Worm (Caenorhabditis elegans) whole organism, L4 larva: ENCODE results near the gene dcn-1.

ENCODE experiments used
- F49E8.2 ChIP-seq: sonication (generic microtip); optimal IDR thresholded peaks from 2 replicates; lab custom pipeline; 2016; ENCODE audit warnings: missing compliant biosample characterization, mild to moderate bottlenecking, missing genetic modification characterization, borderline replicate concordance
- Y48G9A.11 ChIP-seq: fragments of 200-800 bp; sonication (Bioruptor generic); IDR thresholded peaks from 2 replicates; pipeline ENCODE4 v1.3.6; 2022; ENCODE audit warnings: missing genetic modification reagents, missing genetic modification characterization, missing compliant biosample characterization
- aha-1 ChIP-seq: fragments of 150-350 bp; peaks from one replicate; lab custom pipeline; 2014; ENCODE audit warnings: missing biosample characterization, missing genetic modification characterization
- ama-1 ChIP-seq: fragments of 150-350 bp; optimal IDR thresholded peaks from 2 replicates; lab custom pipeline; 2014; ENCODE audit warnings: inconsistent platforms, mixed read lengths
- arid-1 ChIP-seq: fragments of 200-800 bp; sonication (Bioruptor generic); conservative IDR thresholded peaks from 2 replicates; pipeline ENCODE4 v1.3.6; 2022; ENCODE audit warnings: missing genetic modification reagents, missing genetic modification characterization, missing compliant biosample characterization
- attf-4 ChIP-seq: sonication (generic microtip); optimal IDR thresholded peaks from 3 replicates; lab custom pipeline; 2017; ENCODE audit warnings: missing biosample characterization, missing genetic modification characterization
- ceh-20 ChIP-seq: fragments of 200-800 bp; sonication (Bioruptor generic); IDR thresholded peaks from 2 replicates; pipeline ENCODE4 v1.3.6; 2022; ENCODE audit warnings: missing genetic modification reagents, missing genetic modification characterization, missing compliant biosample characterization
- ceh-44 ChIP-seq: fragments of 200-800 bp; sonication (Bioruptor generic); IDR thresholded peaks from 2 replicates; pipeline ENCODE4 v1.3.6; 2022; ENCODE audit warnings: missing genetic modification reagents, missing genetic modification characterization, missing compliant biosample characterization
- ces-1 ChIP-seq: fragments of 150-350 bp; sonication (generic microtip); optimal IDR thresholded peaks from 4 replicates; lab custom pipeline; 2014; ENCODE audit warnings: missing biosample characterization, missing genetic modification reagents, missing genetic modification characterization
- cey-2 ChIP-seq: sonication (generic microtip); optimal IDR thresholded peaks from 3 replicates; lab custom pipeline; 2017; ENCODE audit warnings: missing genetic modification characterization, mild to moderate bottlenecking, missing compliant biosample characterization, antibody characterized with exemption, borderline replicate concordance; ENCODE audit not compliant: insufficient read depth
- daf-12 ChIP-seq: fragments of 150-350 bp; optimal IDR thresholded peaks from 2 replicates; lab custom pipeline; 2014; ENCODE audit warnings: missing biosample characterization, missing genetic modification reagents, missing genetic modification characterization
- daf-16 ChIP-seq, 3 experiments: sonication (generic microtip); optimal IDR thresholded peaks; 2 replicates each; lab custom pipeline; 2016 to 2017; ENCODE audit warnings: missing genetic modification characterization in 3 of 3, missing genetic modification reagents in 3 of 3, mild to moderate bottlenecking in 2 of 3, missing compliant biosample characterization in 2 of 3, missing biosample characterization in 1 of 3, moderate library complexity in 1 of 3
- daf-19 ChIP-seq: fragments of 200-800 bp; sonication (Bioruptor generic); conservative IDR thresholded peaks from 2 replicates; pipeline ENCODE4 v1.3.6; 2022; ENCODE audit warnings: missing genetic modification characterization, missing compliant biosample characterization
- duxl-1 ChIP-seq: sonication (generic microtip); optimal IDR thresholded peaks from 2 replicates; lab custom pipeline; 2016; ENCODE audit warnings: mild to moderate bottlenecking, missing genetic modification characterization, moderate library complexity, missing compliant biosample characterization; ENCODE audit not compliant: poor library complexity
- dve-1 ChIP-seq: sonication (generic microtip); optimal IDR thresholded peaks from 2 replicates; lab custom pipeline; 2017; ENCODE audit warnings: antibody characterized with exemption, mild to moderate bottlenecking, missing genetic modification characterization, missing compliant biosample characterization; ENCODE audit not compliant: insufficient read depth
- fkh-10 ChIP-seq: fragments of 150-350 bp; optimal IDR thresholded peaks from 2 replicates; lab custom pipeline; 2014; ENCODE audit warnings: missing biosample characterization, missing genetic modification reagents, missing genetic modification characterization
- hlh-30 ChIP-seq: sonication (generic microtip); optimal IDR thresholded peaks from 2 replicates; lab custom pipeline; 2017; ENCODE audit warnings: antibody characterized with exemption, mild to moderate bottlenecking, missing genetic modification characterization, missing compliant biosample characterization; ENCODE audit not compliant: insufficient read depth
- hmg-1.1 ChIP-seq: fragments of 200-800 bp; sonication (Bioruptor generic); IDR thresholded peaks from 2 replicates; pipeline ENCODE4 v1.3.6; 2022; ENCODE audit warnings: missing genetic modification reagents, missing genetic modification characterization, missing compliant biosample characterization
- jun-1 ChIP-seq: fragments of 150-350 bp; optimal IDR thresholded peaks from 2 replicates; lab custom pipeline; 2014; ENCODE audit warnings: missing biosample characterization, missing genetic modification reagents, missing genetic modification characterization
- lin-29 ChIP-seq: fragments of 200-800 bp; sonication (Bioruptor generic); IDR thresholded peaks from 2 replicates; pipeline ENCODE4 v1.3.6; 2022; ENCODE audit warnings: missing genetic modification reagents, missing genetic modification characterization, missing compliant biosample characterization
- lin-39 ChIP-seq: fragments of 150-350 bp; optimal IDR thresholded peaks from 2 replicates; lab custom pipeline; 2014; ENCODE audit warnings: missing biosample characterization, missing genetic modification reagents, missing genetic modification characterization
- mdt-29 ChIP-seq: fragments of 200-800 bp; sonication (Bioruptor generic); IDR thresholded peaks from 2 replicates; pipeline ENCODE4 v1.3.6; 2022; ENCODE audit warnings: missing genetic modification reagents, missing genetic modification characterization, missing compliant biosample characterization
- mep-1 ChIP-seq: fragments of 150-350 bp; sonication (generic microtip); optimal IDR thresholded peaks from 3 replicates; lab custom pipeline; 2014; ENCODE audit warnings: missing biosample characterization, missing genetic modification characterization
- mes-2 ChIP-seq: sonication (generic microtip); optimal IDR thresholded peaks from 2 replicates; lab custom pipeline; 2016; ENCODE audit warnings: missing genotype, mild to moderate bottlenecking, missing genetic modification characterization, missing compliant biosample characterization; ENCODE audit not compliant: poor library complexity, severe bottlenecking
- mxl-2 ChIP-seq: fragments of 200-800 bp; sonication (Bioruptor generic); conservative IDR thresholded peaks from 2 replicates; pipeline ENCODE4 v1.3.6; 2022; ENCODE audit warnings: missing genetic modification reagents, missing genetic modification characterization, missing compliant biosample characterization
- mxl-3 ChIP-seq: fragments of 200-800 bp; sonication (Bioruptor generic); optimal IDR thresholded peaks from 2 replicates; lab custom pipeline; 2018; ENCODE audit warnings: mild to moderate bottlenecking, missing genetic modification characterization, missing compliant biosample characterization
- nhr-10 ChIP-seq: fragments of 150-350 bp; optimal IDR thresholded peaks from 2 replicates; lab custom pipeline; 2014; ENCODE audit warnings: missing biosample characterization, missing genetic modification characterization
- nhr-25 ChIP-seq: sonication (generic microtip); optimal IDR thresholded peaks from 2 replicates; lab custom pipeline; 2017; ENCODE audit warnings: missing genetic modification characterization, mild to moderate bottlenecking, missing compliant biosample characterization, antibody characterized with exemption, moderate library complexity, borderline replicate concordance; ENCODE audit not compliant: insufficient read depth
- nhr-48 ChIP-seq: sonication (generic microtip); optimal IDR thresholded peaks from 2 replicates; lab custom pipeline; 2016; ENCODE audit warnings: mild to moderate bottlenecking, missing genetic modification characterization, missing compliant biosample characterization
- php-3 ChIP-seq: fragments of 200-800 bp; sonication (Bioruptor generic); IDR thresholded peaks from 2 replicates; pipeline ENCODE4 v1.3.6; 2022; ENCODE audit warnings: missing genetic modification reagents, missing genetic modification characterization, missing compliant biosample characterization
- pqm-1 ChIP-seq: sonication (generic microtip); optimal IDR thresholded peaks from 2 replicates; lab custom pipeline; 2017; ENCODE audit warnings: missing biosample characterization, missing genetic modification characterization
- rbr-2 ChIP-seq: sonication (generic microtip); optimal IDR thresholded peaks from 2 replicates; lab custom pipeline; 2016; ENCODE audit warnings: missing genotype, missing genetic modification characterization, missing compliant biosample characterization
- saeg-2 ChIP-seq: fragments of 200-800 bp; sonication (Bioruptor generic); IDR thresholded peaks from 2 replicates; pipeline ENCODE4 v1.3.6; 2022; ENCODE audit warnings: missing genetic modification reagents, missing genetic modification characterization, missing compliant biosample characterization
- sdz-12 ChIP-seq: fragments of 200-800 bp; sonication (Bioruptor generic); optimal IDR thresholded peaks from 2 replicates; lab custom pipeline; 2018; ENCODE audit warnings: mild to moderate bottlenecking, missing genetic modification characterization, missing compliant biosample characterization
- snpc-4 ChIP-seq: fragments of 150-350 bp; optimal IDR thresholded peaks from 2 replicates; lab custom pipeline; 2014; ENCODE audit warnings: missing biosample characterization, missing genetic modification characterization
- spr-1 ChIP-seq: sonication (generic microtip); optimal IDR thresholded peaks from 2 replicates; lab custom pipeline; 2016; ENCODE audit warnings: mild to moderate bottlenecking, missing genetic modification characterization, missing compliant biosample characterization
- unc-62 ChIP-seq, 3 experiments: fragments of 150-350 bp in 1 of 3; sonication (generic microtip); optimal IDR thresholded peaks in 2 of 3; peaks in 1 of 3; 1 replicate in 1 of 3; 2 replicates in 2 of 3; lab custom pipeline; 2014 to 2017; ENCODE audit warnings: missing biosample characterization in 3 of 3, missing genetic modification characterization in 3 of 3, missing genetic modification reagents in 3 of 3, missing genotype in 1 of 3
- vab-7 ChIP-seq: fragments of 200-800 bp; sonication (Bioruptor generic); IDR thresholded peaks from 2 replicates; pipeline ENCODE4 v1.3.6; 2022; ENCODE audit warnings: missing genetic modification reagents, missing genetic modification characterization, missing compliant biosample characterization
- zag-1 ChIP-seq: fragments of 150-350 bp; optimal IDR thresholded peaks from 2 replicates; lab custom pipeline; 2014; ENCODE audit warnings: missing biosample characterization, missing genetic modification characterization
- zfp-2 ChIP-seq: sonication (generic microtip); optimal IDR thresholded peaks from 2 replicates; lab custom pipeline; 2016; ENCODE audit warnings: mild to moderate bottlenecking, missing genetic modification characterization, missing compliant biosample characterization
- zfp-3 ChIP-seq: fragments of 200-800 bp; sonication (Bioruptor generic); conservative IDR thresholded peaks from 2 replicates; pipeline ENCODE4 v1.3.6; 2022; ENCODE audit warnings: missing genetic modification reagents, missing genetic modification characterization, missing compliant biosample characterization
- ztf-11 ChIP-seq: fragments of 150-350 bp; optimal IDR thresholded peaks from 2 replicates; lab custom pipeline; 2014; ENCODE audit warnings: missing biosample characterization, missing genetic modification characterization

Gene dcn-1

ce11 chrIII:4357438-4357837, 43.7 kb downstream of the dcn-1 start:
- TF ChIP-seq dve-1 (tag; lab: Kevin White, UChicago): no peak
- no peak for TF ChIP-seq spr-1 (tag; lab: Kevin White, UChicago)
- peak; percentile 72 for TF ChIP-seq pqm-1
- no peak for TF ChIP-seq nhr-10 (tag; lab: Kevin White, UChicago)
- peak; percentile 14 for TF ChIP-seq mxl-3 (GFP tag; lab: Kevin White, UChicago)
- TF ChIP-seq, all 104 proteins: peak for 2

ce11 chrIII:4358345-4358744, 44.6 kb downstream of the dcn-1 start:
- TF ChIP-seq nhr-25 (tag; lab: Kevin White, UChicago) (no peak), sdz-12 (no peak), daf-12 (tag; lab: Kevin White, UChicago) (no peak), mep-1 (tag; lab: Kevin White, UChicago) (no peak), daf-19 (no peak)

ce11 chrIII:4359208-4359607, 45.5 kb downstream of the dcn-1 start:
- peak in 1 of 2 experiments; percentile 42 for TF ChIP-seq unc-62 (GFP tag; optimal IDR thresholded peaks at IDR 0.05 in 1 of 2; lab: Kevin White, UChicago)
- TF ChIP-seq unc-62 (tag; optimal IDR thresholded peaks at IDR 0.05; lab: Kevin White, UChicago): no peak
- TF ChIP-seq ces-1 (GFP tag; lab: Kevin White, UChicago): no peak
- no peak for TF ChIP-seq saeg-2 (GFP tag; lab: Robert Waterston, UW)
- TF ChIP-seq aha-1 (tag; lab: Kevin White, UChicago): peak; percentile 70
- no peak for TF ChIP-seq ztf-11 (tag; lab: Kevin White, UChicago)
- no peak for TF ChIP-seq Y48G9A.11

- TF ChIP-seq attf-4 (tag; lab: Kevin White, UChicago): no peak
- no peak for TF ChIP-seq mdt-29 (GFP tag; lab: Robert Waterston, UW)
- TF ChIP-seq zag-1 (tag; lab: Kevin White, UChicago): no peak
- no peak for TF ChIP-seq pqm-1
- TF ChIP-seq hmg-1.1 (GFP tag; lab: Robert Waterston, UW): no peak
- no peak for TF ChIP-seq ceh-20 (GFP tag; lab: Robert Waterston, UW)
- TF ChIP-seq mxl-3 (GFP tag; lab: Kevin White, UChicago): no peak
- no peak for TF ChIP-seq php-3 (GFP tag; lab: Robert Waterston, UW)
Observed at ce11 chrIII:4359900-4360299, 46.2 kb downstream of the dcn-1 start.

ce11 chrIII:4362332-4362731, 48.6 kb downstream of the dcn-1 start:
- TF ChIP-seq sdz-12 (no peak), cey-2 (tag; lab: Kevin White, UChicago) (no peak), mep-1 (tag; lab: Kevin White, UChicago) (no peak), zfp-2 (no peak), F49E8.2 (tag; lab: Kevin White, UChicago) (no peak), ama-1 (lab: Kevin White, UChicago) (no peak), snpc-4 (no peak), zfp-3 (GFP tag; lab: Robert Waterston, UW) (no peak), ceh-44 (GFP tag; lab: Robert Waterston, UW) (no peak), Y48G9A.11 (peak; percentile 63; the same call in 1 of the 2 replicates), jun-1 (tag; lab: Kevin White, UChicago) (no peak), lin-29 (0 out of 2 replicates have a peak, but pooled peaks have one; percentile 16), duxl-1 (tag; lab: Kevin White, UChicago) (peak; percentile 35), fkh-10 (GFP tag; lab: Kevin White, UChicago) (no peak), lin-39 (tag; lab: Kevin White, UChicago) (no peak), daf-16 (GFP tag; optimal IDR thresholded peaks at IDR 0.05; lab: Kevin White, UChicago) (no peak), daf-16 (tag; optimal IDR thresholded peaks at IDR 0.05; lab: Kevin White, UChicago) (no peak), nhr-48 (tag; lab: Kevin White, UChicago) (no peak), mxl-2 (GFP tag; lab: Robert Waterston, UW) (no peak), rbr-2 (peak; percentile 12), ces-1 (GFP tag; lab: Kevin White, UChicago) (no peak), mes-2 (tag; lab: Kevin White, UChicago) (peak; percentile 63), vab-7 (GFP tag; lab: Robert Waterston, UW) (peak; percentile 71), hlh-30 (peak; percentile 19), arid-1 (GFP tag; lab: Robert Waterston, UW) (peak; percentile 63; the same call in 1 of the 2 replicates)
